Fruit fly (Drosophila melanogaster) whole organism, adult: Measurements from ENCODE around the gene Surf6.

Experiments
- CG11617 ChIP-seq: fragments of 200-800 bp; sonication (Bioruptor generic); optimal IDR thresholded peaks from 2 replicates; lab custom pipeline; 2017; ENCODE audit warnings: mild to moderate bottlenecking, missing biosample characterization, missing genetic modification reagents, missing genetic modification characterization
- CG14711 ChIP-seq: fragments of 200-800 bp; sonication (Bioruptor generic); optimal IDR thresholded peaks from 2 replicates; lab custom pipeline; 2018; ENCODE audit warnings: missing biosample characterization, mild to moderate bottlenecking, missing genetic modification characterization, moderate library complexity
- CG1620 ChIP-seq: fragments of 200-800 bp; sonication (Bioruptor generic); optimal IDR thresholded peaks from 2 replicates; lab custom pipeline; 2016; ENCODE audit warnings: missing biosample characterization, missing genetic modification characterization
- CG33017 ChIP-seq: fragments of 200-800 bp; sonication (Bioruptor generic); optimal IDR thresholded peaks from 2 replicates; lab custom pipeline; 2018; ENCODE audit warnings: missing biosample characterization, mild to moderate bottlenecking, missing genetic modification characterization, moderate library complexity
- CG5204 ChIP-seq: fragments of 200-800 bp; sonication (Bioruptor generic); optimal IDR thresholded peaks from 2 replicates; lab custom pipeline; 2016; ENCODE audit warnings: missing biosample characterization, missing genetic modification characterization
- CG7101 ChIP-seq: fragments of 200-800 bp; sonication (Bioruptor generic); optimal IDR thresholded peaks from 2 replicates; lab custom pipeline; 2018; ENCODE audit warnings: missing biosample characterization, mild to moderate bottlenecking, missing genetic modification characterization, moderate library complexity
- Clk ChIP-seq: fragments of 200-800 bp; sonication (Bioruptor generic); optimal IDR thresholded peaks from 2 replicates; lab custom pipeline; 2017; ENCODE audit warnings: missing biosample characterization, missing genetic modification characterization
- Crg-1 ChIP-seq: fragments of 200-800 bp; sonication (Bioruptor generic); optimal IDR thresholded peaks from 2 replicates; lab custom pipeline; 2016; ENCODE audit warnings: missing biosample characterization, missing genetic modification characterization
- Mnt ChIP-seq: fragments of 200-800 bp; sonication (Bioruptor generic); optimal IDR thresholded peaks from 2 replicates; lab custom pipeline; 2016; ENCODE audit warnings: missing biosample characterization, mild to moderate bottlenecking, missing genetic modification characterization
- bab1 ChIP-seq: fragments of 200-800 bp; sonication (Bioruptor generic); optimal IDR thresholded peaks from 3 replicates; lab custom pipeline; 2019; ENCODE audit warnings: missing biosample characterization, mild to moderate bottlenecking, missing genetic modification characterization, moderate library complexity
- kay ChIP-seq: fragments of 200-800 bp; sonication (Bioruptor generic); peaks from one replicate; lab custom pipeline; 2016; ENCODE audit warnings: missing biosample characterization, missing genetic modification characterization, borderline replicate concordance
- tj ChIP-seq: fragments of 200-800 bp; sonication (Bioruptor generic); optimal IDR thresholded peaks from 3 replicates; lab custom pipeline; 2017; ENCODE audit warnings: missing biosample characterization, mild to moderate bottlenecking, missing genetic modification characterization, moderate library complexity
- toe ChIP-seq: fragments of 200-800 bp; sonication (Bioruptor generic); optimal IDR thresholded peaks from 2 replicates; lab custom pipeline; 2016; ENCODE audit warnings: missing biosample characterization, missing genetic modification characterization

DNA sequence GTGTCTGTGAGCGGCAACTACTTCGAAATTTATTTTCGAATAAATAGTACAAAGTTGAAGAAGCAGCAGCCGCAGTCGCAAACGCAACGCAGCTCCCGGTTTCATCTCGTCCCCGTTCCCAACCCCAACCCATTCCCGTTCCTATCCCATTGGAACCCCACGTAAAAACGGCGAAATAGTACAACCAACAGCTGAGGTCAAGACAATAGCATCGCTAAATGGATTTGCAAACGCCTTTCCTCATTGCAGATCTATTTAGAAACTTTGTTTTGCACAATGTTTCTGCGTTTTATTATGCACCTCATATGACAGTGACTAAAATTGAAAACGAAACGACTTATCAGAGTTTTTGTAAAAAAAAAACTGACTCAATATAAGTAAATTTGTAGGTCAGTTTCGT is 13.3 kb downstream of the Surf6 start:
- TF ChIP-seq CG11617 (GFP tag; lab: Kevin White, UChicago) (no peak), CG14711 (tag; lab: Kevin White, UChicago) (no peak), Mnt (GFP tag; lab: Kevin White, UChicago) (no peak), toe (GFP tag; lab: Kevin White, UChicago) (no peak), Clk (GFP tag; lab: Kevin White, UChicago) (no peak), CG7101 (tag; lab: Kevin White, UChicago) (no peak), tj (GFP tag; lab: Kevin White, UChicago) (no peak), kay (GFP tag; lab: Kevin White, UChicago) (no peak), CG1620 (GFP tag; lab: Kevin White, UChicago) (no peak), CG33017 (tag; lab: Kevin White, UChicago) (no peak), bab1 (GFP tag; lab: Kevin White, UChicago) (no peak), CG5204 (GFP tag; lab: Kevin White, UChicago) (no peak), Crg-1 (GFP tag; lab: Kevin White, UChicago) (no peak)
